Fruit fly (Drosophila melanogaster) whole organism, wandering third instar larva: ENCODE results near the gene ort.

Experiments
- Abd-B ChIP-seq: fragments of >200 bp; optimal IDR thresholded peaks from 2 replicates; lab custom pipeline; 2017; ENCODE audit warnings: missing biosample characterization, missing genetic modification characterization
- CG9705 ChIP-seq: fragments of 200-800 bp; sonication (Bioruptor generic); optimal IDR thresholded peaks from 2 replicates; lab custom pipeline; 2018; ENCODE audit warnings: missing biosample characterization, mild to moderate bottlenecking, missing genetic modification characterization
- CrebA ChIP-seq: fragments of 200-800 bp; sonication (Bioruptor generic); optimal IDR thresholded peaks from 2 replicates; lab custom pipeline; 2016; ENCODE audit warnings: missing biosample characterization, mild to moderate bottlenecking, missing genetic modification characterization, borderline replicate concordance
- Dfd ChIP-seq: fragments of >200 bp; optimal IDR thresholded peaks from 2 replicates; lab custom pipeline; 2017; ENCODE audit warnings: missing biosample characterization, missing genetic modification characterization
- Dif ChIP-seq: fragments of 200-275, 200-300 bp; sonication (Bioruptor generic); optimal IDR thresholded peaks from 2 replicates; lab custom pipeline; 2018; ENCODE audit warnings: missing biosample characterization, missing genetic modification characterization; ENCODE audit not compliant: partially characterized antibody
- GATAd ChIP-seq: sonication (Bioruptor generic); optimal IDR thresholded peaks from 2 replicates; lab custom pipeline; 2016; ENCODE audit warnings: missing biosample characterization, missing genetic modification characterization
- Hnf4 ChIP-seq: fragments of 200-800 bp; sonication (Bioruptor generic); optimal IDR thresholded peaks from 2 replicates; lab custom pipeline; 2016; ENCODE audit warnings: missing biosample characterization, mild to moderate bottlenecking, missing genetic modification characterization
- Hr78 ChIP-seq: fragments of >200 bp; optimal IDR thresholded peaks from 2 replicates; lab custom pipeline; 2017; ENCODE audit warnings: missing biosample characterization, missing genetic modification characterization
- Hr83 ChIP-seq: fragments of 200-300 bp; sonication (Bioruptor generic); optimal IDR thresholded peaks from 2 replicates; lab custom pipeline; 2016; ENCODE audit warnings: missing biosample characterization, mild to moderate bottlenecking, missing genetic modification characterization, moderate library complexity; ENCODE audit not compliant: poor library complexity, severe bottlenecking
- Jra ChIP-seq: sonication (Bioruptor generic); optimal IDR thresholded peaks from 2 replicates; lab custom pipeline; 2016; ENCODE audit warnings: missing biosample characterization, missing genetic modification characterization
- Mio ChIP-seq: sonication (Bioruptor generic); optimal IDR thresholded peaks from 2 replicates; lab custom pipeline; 2016; ENCODE audit warnings: missing biosample characterization, missing genetic modification characterization
- Myc ChIP-seq: fragments of >200 bp; optimal IDR thresholded peaks from 2 replicates; lab custom pipeline; 2017
- N ChIP-seq: fragments of >200 bp; optimal IDR thresholded peaks from 2 replicates; lab custom pipeline; 2018; ENCODE audit warnings: missing biosample characterization, missing external identifiers, missing genetic modification characterization
- OdsH ChIP-seq: fragments of 200-800 bp; sonication (Bioruptor generic); optimal IDR thresholded peaks from 2 replicates; lab custom pipeline; 2016; ENCODE audit warnings: missing biosample characterization, mild to moderate bottlenecking, missing genetic modification characterization
- Rel ChIP-seq, 2 experiments: fragments of 200-800 bp; sonication (Bioruptor generic) in 1 of 2; optimal IDR thresholded peaks; 2 replicates in 1 of 2; 3 replicates in 1 of 2; lab custom pipeline; 2016 to 2019; ENCODE audit warnings: mild to moderate bottlenecking in 2 of 2, missing biosample characterization in 2 of 2, missing genetic modification characterization in 2 of 2, moderate library complexity in 1 of 2
- Sp1 ChIP-seq: fragments of 200-800 bp; sonication (Bioruptor generic); optimal IDR thresholded peaks from 3 replicates; lab custom pipeline; 2019; ENCODE audit warnings: missing biosample characterization, mild to moderate bottlenecking, missing genetic modification characterization, moderate library complexity
- Vsx2 ChIP-seq: fragments of 200-300, 225-300 bp; sonication (Bioruptor generic); optimal IDR thresholded peaks from 2 replicates; lab custom pipeline; 2018; ENCODE audit warnings: missing biosample characterization, missing genetic modification characterization; ENCODE audit not compliant: partially characterized antibody
- br ChIP-seq: fragments of 200-800 bp; sonication (Bioruptor generic); optimal IDR thresholded peaks from 2 replicates; lab custom pipeline; 2016; ENCODE audit warnings: missing biosample characterization, missing genetic modification characterization
- dl ChIP-seq, 2 experiments: fragments of 175-275, 200-275 bp in 1 of 2; fragments of 200-275 bp in 1 of 2; sonication (Bioruptor generic); optimal IDR thresholded peaks; lab custom pipeline; 2018; ENCODE audit warnings: mild to moderate bottlenecking in 2 of 2, missing biosample characterization in 2 of 2, missing genetic modification characterization in 2 of 2, moderate library complexity in 2 of 2; ENCODE audit not compliant: partially characterized antibody in 2 of 2, insufficient read depth in 1 of 2
- dmrt93B ChIP-seq: fragments of 200-800 bp; sonication (Bioruptor generic); optimal IDR thresholded peaks from 2 replicates; lab custom pipeline; 2018; ENCODE audit warnings: missing biosample characterization, mild to moderate bottlenecking, missing genetic modification characterization
- dsf ChIP-seq: sonication (Bioruptor generic); optimal IDR thresholded peaks from 2 replicates; lab custom pipeline; 2016; ENCODE audit warnings: missing biosample characterization, missing genetic modification characterization, borderline replicate concordance
- ey ChIP-seq: fragments of 200-800 bp; sonication (Bioruptor generic); optimal IDR thresholded peaks from 2 replicates; lab custom pipeline; 2016; ENCODE audit warnings: missing biosample characterization, missing genetic modification characterization
- foxo ChIP-seq, 2 experiments: fragments of 200-800 bp; sonication (Bioruptor generic); optimal IDR thresholded peaks; 2 replicates in 1 of 2; 3 replicates in 1 of 2; lab custom pipeline; 2016 to 2017; ENCODE audit warnings: missing biosample characterization in 2 of 2, missing genetic modification characterization in 2 of 2
- fru ChIP-seq: fragments of 200-800 bp; sonication (Bioruptor generic); optimal IDR thresholded peaks from 3 replicates; lab custom pipeline; 2016; ENCODE audit warnings: missing biosample characterization, mild to moderate bottlenecking, missing genetic modification characterization
- h ChIP-seq: fragments of 200-800 bp; sonication (Bioruptor generic); optimal IDR thresholded peaks from 3 replicates; lab custom pipeline; 2016; ENCODE audit warnings: missing biosample characterization, mild to moderate bottlenecking, missing genetic modification characterization
- jim ChIP-seq: fragments of 175-275, 200-325 bp; sonication (Bioruptor generic); optimal IDR thresholded peaks from 2 replicates; lab custom pipeline; 2016; ENCODE audit warnings: missing biosample characterization, mild to moderate bottlenecking, missing genetic modification characterization
- lola ChIP-seq: fragments of >200 bp; optimal IDR thresholded peaks from 2 replicates; lab custom pipeline; 2017; ENCODE audit warnings: missing biosample characterization, missing genetic modification characterization
- pan ChIP-seq: fragments of >200 bp; optimal IDR thresholded peaks from 2 replicates; lab custom pipeline; 2017
- psq ChIP-seq: fragments of 200-800 bp; sonication (Bioruptor generic); optimal IDR thresholded peaks from 3 replicates; lab custom pipeline; 2017; ENCODE audit warnings: missing biosample characterization, mild to moderate bottlenecking, missing genetic modification characterization, moderate library complexity
- rgr ChIP-seq: fragments of 200-800 bp; sonication (Bioruptor generic); optimal IDR thresholded peaks from 3 replicates; lab custom pipeline; 2016; ENCODE audit warnings: missing biosample characterization, mild to moderate bottlenecking, missing genetic modification characterization
- sage ChIP-seq: fragments of 200-800 bp; sonication (Bioruptor generic); optimal IDR thresholded peaks from 2 replicates; lab custom pipeline; 2016; ENCODE audit warnings: missing biosample characterization, mild to moderate bottlenecking, missing genetic modification characterization
- sv ChIP-seq: fragments of 200-800 bp; sonication (Bioruptor generic); optimal IDR thresholded peaks from 3 replicates; lab custom pipeline; 2016; ENCODE audit warnings: missing biosample characterization, missing genetic modification characterization
- tai ChIP-seq: sonication (Bioruptor generic); optimal IDR thresholded peaks from 2 replicates; lab custom pipeline; 2016; ENCODE audit warnings: missing biosample characterization, missing genetic modification characterization
- usp ChIP-seq: fragments of >200 bp; optimal IDR thresholded peaks from 2 replicates; lab custom pipeline; 2017; ENCODE audit warnings: missing biosample characterization, missing genetic modification characterization

Gene ort

DNA sequence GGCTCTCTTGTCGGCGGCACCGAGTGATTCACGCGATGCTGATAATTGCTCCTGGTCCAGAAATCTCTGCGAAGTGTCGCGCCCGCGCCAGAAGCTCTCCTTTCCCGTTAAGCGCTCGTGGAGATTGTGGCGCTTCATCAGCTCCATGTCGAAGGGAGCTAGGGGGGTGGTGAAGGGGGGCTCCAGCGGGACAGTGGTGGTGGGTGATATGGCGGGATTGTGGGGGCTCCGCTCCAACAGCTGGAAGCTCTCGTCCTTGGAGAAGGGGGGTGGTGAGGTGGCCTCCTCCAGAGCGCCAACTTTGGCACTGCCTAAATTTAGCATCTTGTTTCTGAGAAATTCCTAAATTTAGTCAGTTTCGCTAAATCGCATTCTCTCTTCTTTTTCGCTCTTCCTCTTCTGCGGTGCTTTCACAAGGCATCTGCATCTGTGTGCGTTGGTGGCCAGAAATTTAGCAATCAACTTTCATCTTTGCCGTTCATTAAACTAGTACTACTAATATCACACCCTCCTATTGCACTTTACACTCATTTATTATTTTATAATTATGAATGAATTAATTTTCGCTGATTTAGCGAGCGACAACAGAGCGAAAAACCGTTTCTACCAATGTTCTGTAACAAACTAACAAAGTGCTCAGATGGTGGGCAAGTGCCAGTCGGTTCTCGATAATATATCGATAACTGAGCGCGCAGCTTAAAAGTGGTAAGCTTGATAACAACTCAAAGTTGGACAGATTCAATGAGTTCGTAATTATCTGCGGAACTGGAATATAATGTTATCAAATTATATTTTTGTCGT is 17.3 kb upstream of the ort start, which contains the start of gene subdued:
TSS of gene subdued (minus strand) at position 631 of the 801 bp plus-strand sequence.
- TF ChIP-seq CrebA: no peak
- no peak for TF ChIP-seq Rel (GFP tag; optimal IDR thresholded peaks at IDR 0.05; lab: Kevin White, UChicago)
- TF ChIP-seq Rel (tag; optimal IDR thresholded peaks at IDR 0.05; lab: Kevin White, UChicago): peak; percentile 88
- TF ChIP-seq Dfd (GFP tag; lab: Kevin White, UChicago): no peak
- no peak for TF ChIP-seq dl (GFP tag; optimal IDR thresholded peaks at IDR 0.05; lab: Kevin White, UChicago; ENCODE audit: insufficient read depth in 1 of 2, partially characterized antibody in 2 of 2)
- TF ChIP-seq Dif (GFP tag; lab: Kevin White, UChicago): no peak
- no peak for TF ChIP-seq CG9705 (GFP tag; lab: Kevin White, UChicago)
- TF ChIP-seq dmrt93B: no peak
- peak; percentile 70 for TF ChIP-seq GATAd (GFP tag; lab: Kevin White, UChicago)
- no peak for TF ChIP-seq Hr78 (GFP tag; lab: Kevin White, UChicago)
- no peak for TF ChIP-seq dsf (GFP tag; lab: Kevin White, UChicago)
- no peak for TF ChIP-seq tai (GFP tag; lab: Kevin White, UChicago)
- TF ChIP-seq Myc (lab: Kevin White, UChicago): no peak
- no peak for TF ChIP-seq Vsx2 (GFP tag; lab: Kevin White, UChicago)
- no peak for TF ChIP-seq usp
- no peak for TF ChIP-seq psq (GFP tag; lab: Kevin White, UChicago)
- TF ChIP-seq lola: peak; percentile 60
- no peak for TF ChIP-seq OdsH (GFP tag; lab: Kevin White, UChicago)
- peak; percentile 4 for TF ChIP-seq sage (GFP tag; lab: Kevin White, UChicago)
- TF ChIP-seq ey: no peak
- no peak for TF ChIP-seq pan (lab: Kevin White, UChicago)
- no peak for TF ChIP-seq rgr (GFP tag; lab: Kevin White, UChicago)
- TF ChIP-seq br (GFP tag; lab: Kevin White, UChicago): no peak
- TF ChIP-seq fru: no peak
- TF ChIP-seq N (GFP tag; lab: Kevin White, UChicago): no peak
- no peak for TF ChIP-seq sv (GFP tag; lab: Kevin White, UChicago)
- no peak for TF ChIP-seq Sp1 (GFP tag; lab: Kevin White, UChicago)
- TF ChIP-seq jim (GFP tag; lab: Kevin White, UChicago): no peak
- TF ChIP-seq Abd-B (GFP tag; lab: Kevin White, UChicago): no peak
- TF ChIP-seq Hr83: no peak
- TF ChIP-seq Jra (GFP tag; lab: Kevin White, UChicago): no peak
- TF ChIP-seq, all 38 proteins: peak for 4

- peak; percentile 50 for TF ChIP-seq Hr83
- TF ChIP-seq h (GFP tag; lab: Kevin White, UChicago): peak; percentile 28
- TF ChIP-seq Hnf4 (GFP tag; lab: Kevin White, UChicago): peak; percentile 49
- TF ChIP-seq GATAd (GFP tag; lab: Kevin White, UChicago): peak; percentile 59
- no peak for TF ChIP-seq Abd-B (GFP tag; lab: Kevin White, UChicago)
- TF ChIP-seq Mio (GFP tag; lab: Kevin White, UChicago): no peak
- peak; percentile 29 for TF ChIP-seq Myc (lab: Kevin White, UChicago)
- no peak for TF ChIP-seq psq (GFP tag; lab: Kevin White, UChicago)
- TF ChIP-seq Jra (GFP tag; lab: Kevin White, UChicago): peak; percentile 34
- peak in 1 of 2 experiments; percentile 21 for TF ChIP-seq foxo (GFP tag; optimal IDR thresholded peaks at IDR 0.05; lab: Kevin White, UChicago)
- peak; percentile 16 for TF ChIP-seq fru
- no peak for TF ChIP-seq Rel (GFP tag; optimal IDR thresholded peaks at IDR 0.05; lab: Kevin White, UChicago)
- no peak for TF ChIP-seq Rel (tag; optimal IDR thresholded peaks at IDR 0.05; lab: Kevin White, UChicago)
- TF ChIP-seq CG9705 (GFP tag; lab: Kevin White, UChicago): no peak
- TF ChIP-seq usp: no peak
- TF ChIP-seq dsf (GFP tag; lab: Kevin White, UChicago): no peak
- peak; percentile 31 for TF ChIP-seq br (GFP tag; lab: Kevin White, UChicago)
- TF ChIP-seq dl (GFP tag; optimal IDR thresholded peaks at IDR 0.05; lab: Kevin White, UChicago; ENCODE audit: insufficient read depth in 1 of 2, partially characterized antibody in 2 of 2): no peak
- no peak for TF ChIP-seq Vsx2 (GFP tag; lab: Kevin White, UChicago)
- TF ChIP-seq rgr (GFP tag; lab: Kevin White, UChicago): peak; percentile 4
- TF ChIP-seq tai (GFP tag; lab: Kevin White, UChicago): no peak
Measured at dm6 chr3R:19642893-19643270, 16.7 kb upstream of the ort start.
